Worm (Caenorhabditis elegans): ENCODE data around the gene smgl-2.

- TF ChIP-seq unc-62 (GFP tag; optimal IDR thresholded peaks at IDR 0.05) (no peak), snpc-4 (tag; optimal IDR thresholded peaks at IDR 0.05) (no peak), ztf-11 (tag; optimal IDR thresholded peaks at IDR 0.05) (no peak), ama-1 (optimal IDR thresholded peaks at IDR 0.05) (no peak), unc-130 (tag; optimal IDR thresholded peaks at IDR 0.05) (no peak), skn-1 (tag; optimal IDR thresholded peaks at IDR 0.05) (no peak)
Measured at ce11 chrIV:3725361-3725760, 603 bp upstream of the smgl-2 start, which contains the start of gene Y37E11AM.2.

Measured in whole organism, L1 larva.